Fruit fly (Drosophila melanogaster): Measurements from ENCODE around the gene CG31659.
A peak's percentile ranks its signal among the peaks of the same experiment; 100 is the strongest.

CG31659 gene

dm6 chr2L:1316422-1316821, 43.2 kb downstream of the CG31659 start (continued):
- no peak for TF ChIP-seq CG11247 (GFP tag; IDR thresholded peaks at IDR 0.05)
- TF ChIP-seq CG17361 (GFP tag; IDR thresholded peaks at IDR 0.05): no peak
- TF ChIP-seq Nf-YC (tag; optimal IDR thresholded peaks at IDR 0.05): no peak
- no peak for TF ChIP-seq ato (GFP tag; IDR thresholded peaks at IDR 0.05; ENCODE audit: partially characterized antibody)
- TF ChIP-seq Dref (GFP tag; IDR thresholded peaks at IDR 0.05): no peak
- TF ChIP-seq CG17186 (GFP tag; optimal IDR thresholded peaks at IDR 0.05): no peak
- TF ChIP-seq yki (optimal IDR thresholded peaks at IDR 0.05): no peak
- no peak for TF ChIP-seq amos (GFP tag; IDR thresholded peaks at IDR 0.05; ENCODE audit: partially characterized antibody)
- peak; percentile 29 for TF ChIP-seq CG12769 (tag; optimal IDR thresholded peaks at IDR 0.05)
- no peak for TF ChIP-seq hbn (GFP tag; IDR thresholded peaks at IDR 0.05; ENCODE audit: partially characterized antibody)
- TF ChIP-seq CG8944 (GFP tag; optimal IDR thresholded peaks at IDR 0.05): no peak
- no peak; the same call in 1 of the 2 replicates for TF ChIP-seq CG9215 (GFP tag; IDR thresholded peaks at IDR 0.05)
- TF ChIP-seq fd64A (GFP tag; optimal IDR thresholded peaks at IDR 0.05): no peak
- no peak for TF ChIP-seq crp (GFP tag; optimal IDR thresholded peaks at IDR 0.05)
- TF ChIP-seq BtbVII (GFP tag; optimal IDR thresholded peaks at IDR 0.05): no peak
- no peak for TF ChIP-seq CG4282 (GFP tag; optimal IDR thresholded peaks at IDR 0.05)
- no peak for TF ChIP-seq eyg (GFP tag; optimal IDR thresholded peaks at IDR 0.05)
- no peak for TF ChIP-seq CG7372 (GFP tag; IDR thresholded peaks at IDR 0.05)
- no peak for TF ChIP-seq CG15073 (GFP tag; optimal IDR thresholded peaks at IDR 0.05)
- TF ChIP-seq B-H2 (GFP tag; optimal IDR thresholded peaks at IDR 0.05): no peak
- no peak for TF ChIP-seq bbx (GFP tag; IDR thresholded peaks at IDR 0.05; ENCODE audit: partially characterized antibody)
- no peak for TF ChIP-seq ewg (GFP tag; optimal IDR thresholded peaks at IDR 0.05)
- TF ChIP-seq CG12299 (tag; optimal IDR thresholded peaks at IDR 0.05): no peak
- TF ChIP-seq ems (GFP tag; optimal IDR thresholded peaks at IDR 0.05): no peak
- no peak for TF ChIP-seq CG11093 (GFP tag; IDR thresholded peaks at IDR 0.05)
- no peak for TF ChIP-seq CG8089 (GFP tag; optimal IDR thresholded peaks at IDR 0.05)
- peak in 1 of 2 experiments; percentile 56 for TF ChIP-seq eve (GFP tag; optimal IDR thresholded peaks at IDR 0.05)
- peak; percentile 12 for TF ChIP-seq D19A (tag; optimal IDR thresholded peaks at IDR 0.05)
- no peak for TF ChIP-seq CG18262 (tag; optimal IDR thresholded peaks at IDR 0.05)
- no peak for TF ChIP-seq CG13287 (GFP tag; IDR thresholded peaks at IDR 0.05; ENCODE audit: partially characterized antibody)
- no peak for TF ChIP-seq Six4 (GFP tag; optimal IDR thresholded peaks at IDR 0.05)
- TF ChIP-seq Sin3A (optimal IDR thresholded peaks at IDR 0.05): no peak
- no peak for TF ChIP-seq CG6654 (GFP tag; optimal IDR thresholded peaks at IDR 0.05)
- TF ChIP-seq crc (GFP tag; optimal IDR thresholded peaks at IDR 0.05): no peak
- TF ChIP-seq CG11696 (GFP tag; IDR thresholded peaks at IDR 0.05): no peak
- no peak for TF ChIP-seq Kr (GFP tag; optimal IDR thresholded peaks at IDR 0.05)
- no peak for TF ChIP-seq Nf-YA (GFP tag; IDR thresholded peaks at IDR 0.05)
- no peak for TF ChIP-seq mam (GFP tag; optimal IDR thresholded peaks at IDR 0.05)
- TF ChIP-seq CG7928 (GFP tag; optimal IDR thresholded peaks at IDR 0.05): no peak
- TF ChIP-seq Mes4 (GFP tag; optimal IDR thresholded peaks at IDR 0.05): no peak
- TF ChIP-seq fru (optimal IDR thresholded peaks at IDR 0.05): no peak
- TF ChIP-seq dm (GFP tag; optimal IDR thresholded peaks at IDR 0.05): no peak
- no peak for TF ChIP-seq Gug (GFP tag; IDR thresholded peaks at IDR 0.05)
- no peak for TF ChIP-seq twi (tag; optimal IDR thresholded peaks at IDR 0.05)
- TF ChIP-seq BEAF-32 (GFP tag; optimal IDR thresholded peaks at IDR 0.05): no peak
- no peak for TF ChIP-seq CG6813 (GFP tag; optimal IDR thresholded peaks at IDR 0.05)
- TF ChIP-seq odd (GFP tag; optimal IDR thresholded peaks at IDR 0.05): no peak
- no peak for TF ChIP-seq Dll (GFP tag; IDR thresholded peaks at IDR 0.05; ENCODE audit: partially characterized antibody)
- TF ChIP-seq Ssrp (tag; optimal IDR thresholded peaks at IDR 0.05): no peak
- TF ChIP-seq crol (GFP tag; IDR thresholded peaks at IDR 0.05): peak; percentile 9; the same call in 1 of the 2 replicates
- TF ChIP-seq CG8290 (GFP tag; optimal IDR thresholded peaks at IDR 0.05): no peak
- peak in 1 of 2 experiments; percentile 24 for TF ChIP-seq CG8290 (tag; optimal IDR thresholded peaks at IDR 0.05)
- no peak for TF ChIP-seq nau (GFP tag; optimal IDR thresholded peaks at IDR 0.05)

All from whole organism, embryonic.